Worm (Caenorhabditis elegans): ENCODE measurements around the gene W06F12.3.

Gene W06F12.3

DNA sequence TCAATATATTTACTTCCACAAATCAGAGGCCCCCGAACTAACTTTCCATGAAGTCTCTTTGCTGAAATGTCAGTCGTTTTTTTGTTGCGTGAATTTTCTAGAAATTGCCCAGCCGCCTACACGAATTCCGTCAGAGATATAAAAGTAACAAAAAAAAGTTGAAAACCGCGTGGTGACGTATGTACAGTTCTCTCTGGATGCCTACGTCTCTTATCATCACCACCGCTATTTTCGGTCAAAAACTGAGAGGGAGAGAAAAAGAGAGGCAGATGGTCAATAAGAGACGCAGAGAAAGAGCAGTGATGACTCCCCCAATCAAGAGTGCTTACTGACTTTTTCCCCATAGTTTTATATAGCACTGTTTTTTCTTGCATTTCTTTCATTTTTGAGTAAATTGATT is 40.8 kb upstream of the W06F12.3 start (continued):
- TF ChIP-seq ceh-91 (GFP tag; IDR thresholded peaks at IDR 0.05) = no peak
- no peak for TF ChIP-seq die-1 (tag; optimal IDR thresholded peaks at IDR 0.05)
- TF ChIP-seq aptf-2 (GFP tag; conservative IDR thresholded peaks at IDR 0.05) = no peak
- 0 out of 2 replicates have a peak, but pooled peaks have one; percentile 44 for TF ChIP-seq K11D2.4 (GFP tag; IDR thresholded peaks at IDR 0.05)
- no peak for TF ChIP-seq nfya-1 (tag; optimal IDR thresholded peaks at IDR 0.05; ENCODE audit: borderline replicate concordance, insufficient read depth)
- no peak for TF ChIP-seq akir-1 (GFP tag; optimal IDR thresholded peaks at IDR 0.05)
- TF ChIP-seq dpff-1 (tag; optimal IDR thresholded peaks at IDR 0.05) = no peak
- no peak for TF ChIP-seq B0035.1 (tag; optimal IDR thresholded peaks at IDR 0.05)
- no peak for TF ChIP-seq sptf-2 (GFP tag; optimal IDR thresholded peaks at IDR 0.05)
- no peak for TF ChIP-seq K12H6.12 (tag; optimal IDR thresholded peaks at IDR 0.05)
- TF ChIP-seq egl-44 (GFP tag; IDR thresholded peaks at IDR 0.05) = no peak
- no peak for TF ChIP-seq hlh-12 (tag; optimal IDR thresholded peaks at IDR 0.05)
- TF ChIP-seq B0019.2 (GFP tag; conservative IDR thresholded peaks at IDR 0.05) = no peak
- peak; percentile 71 for TF ChIP-seq nhr-80 (tag; optimal IDR thresholded peaks at IDR 0.05)
- TF ChIP-seq athp-1 (tag; optimal IDR thresholded peaks at IDR 0.05) = no peak
- no peak for TF ChIP-seq ztf-18 (tag; optimal IDR thresholded peaks at IDR 0.05)
- no peak for TF ChIP-seq rcor-1 (GFP tag; IDR thresholded peaks at IDR 0.05)
- no peak for TF ChIP-seq lir-1 (GFP tag; conservative IDR thresholded peaks at IDR 0.05)
- no peak for TF ChIP-seq sdz-38 (tag; optimal IDR thresholded peaks at IDR 0.05)
- peak; percentile 25 for TF ChIP-seq lin-54 (GFP tag; optimal IDR thresholded peaks at IDR 0.05)
- no peak for TF ChIP-seq efl-1 (GFP tag; optimal IDR thresholded peaks at IDR 0.05)
- no peak for TF ChIP-seq tlf-1 (GFP tag; optimal IDR thresholded peaks at IDR 0.05)
- no peak for TF ChIP-seq bed-1 (GFP tag; IDR thresholded peaks at IDR 0.05)
- TF ChIP-seq Y53G8AR.9 (GFP tag; conservative IDR thresholded peaks at IDR 0.05) = no peak
- TF ChIP-seq ceh-100 (GFP tag; IDR thresholded peaks at IDR 0.05) = peak; percentile 90
- TF ChIP-seq xnd-1 (tag; optimal IDR thresholded peaks at IDR 0.05) = no peak
- TF ChIP-seq snpc-1.1 (tag; optimal IDR thresholded peaks at IDR 0.05; ENCODE audit: insufficient read depth) = no peak
- TF ChIP-seq F52B5.7 (tag; optimal IDR thresholded peaks at IDR 0.05) = no peak
- TF ChIP-seq somi-1 (GFP tag; optimal IDR thresholded peaks at IDR 0.05) = no peak
- peak; percentile 69 for TF ChIP-seq zim-3 (tag; optimal IDR thresholded peaks at IDR 0.05)
- TF ChIP-seq ceh-58 (GFP tag; IDR thresholded peaks at IDR 0.05) = no peak
- TF ChIP-seq lin-26 (GFP tag; IDR thresholded peaks at IDR 0.05) = no peak
- TF ChIP-seq gei-17 (GFP tag; optimal IDR thresholded peaks at IDR 0.05) = no peak
- TF ChIP-seq ztf-26 (tag; optimal IDR thresholded peaks at IDR 0.05) = peak; percentile 54
- TF ChIP-seq C06A6.2 (GFP tag; conservative IDR thresholded peaks at IDR 0.05) = no peak
- no peak for TF ChIP-seq unc-130 (GFP tag; optimal IDR thresholded peaks at IDR 0.05)
- TF ChIP-seq atf-7 (tag; optimal IDR thresholded peaks at IDR 0.05) = peak; percentile 47
- TF ChIP-seq sea-2 (GFP tag; IDR thresholded peaks at IDR 0.05) = no peak
- TF ChIP-seq nhr-90 (tag; optimal IDR thresholded peaks at IDR 0.05) = no peak
- TF ChIP-seq ztf-25 (GFP tag; IDR thresholded peaks at IDR 0.05) = no peak
- TF ChIP-seq egl-18 (GFP tag; IDR thresholded peaks at IDR 0.05) = no peak
- TF ChIP-seq mel-28 (tag; optimal IDR thresholded peaks at IDR 0.05; ENCODE audit: borderline replicate concordance) = no peak
- TF ChIP-seq ztf-3 (GFP tag; optimal IDR thresholded peaks at IDR 0.05) = peak; percentile 20
- no peak for TF ChIP-seq ccch-3 (GFP tag; optimal IDR thresholded peaks at IDR 0.05)
- TF ChIP-seq bed-2 (GFP tag; IDR thresholded peaks at IDR 0.05) = no peak; the same call in 1 of the 2 replicates
- TF ChIP-seq tbx-9 (tag; optimal IDR thresholded peaks at IDR 0.05; ENCODE audit: borderline replicate concordance) = no peak
- TF ChIP-seq zfh-2 (GFP tag; conservative IDR thresholded peaks at IDR 0.05) = no peak
- peak; percentile 83 for TF ChIP-seq attf-5 (GFP tag; optimal IDR thresholded peaks at IDR 0.05)
- TF ChIP-seq nfya-2 (GFP tag; IDR thresholded peaks at IDR 0.05) = no peak
- TF ChIP-seq ets-4 (GFP tag; optimal IDR thresholded peaks at IDR 0.05) = no peak

Measured in whole organism, young adult.